Worm (Caenorhabditis elegans): ENCODE results near the gene wrt-2.

- no peak for TF ChIP-seq flt-1 (GFP tag; IDR thresholded peaks at IDR 0.05)
- TF ChIP-seq T22C8.4 (GFP tag; IDR thresholded peaks at IDR 0.05): no peak
- TF ChIP-seq klf-2 (GFP tag; conservative IDR thresholded peaks at IDR 0.05): no peak
These were observed 4.7 kb downstream of the wrt-2 start, which contains the start of gene pccb-1 for ce11 chrX:3089423-3089822.
